Worm (Caenorhabditis elegans) whole organism, late embryonic: ENCODE data around the gene F16H6.3.

ENCODE experiments used
- ama-1 ChIP-seq: fragments of 150-350 bp; optimal IDR thresholded peaks from 2 replicates; lab custom pipeline; 2014
- dve-1 ChIP-seq: sonication (generic microtip); optimal IDR thresholded peaks from 2 replicates; lab custom pipeline; 2017; ENCODE audit warnings: antibody characterized with exemption, mild to moderate bottlenecking, missing genetic modification characterization, missing compliant biosample characterization
- fkh-10 ChIP-seq: fragments of 150-350 bp; optimal IDR thresholded peaks from 2 replicates; lab custom pipeline; 2014; ENCODE audit warnings: missing biosample characterization, missing genetic modification reagents, missing genetic modification characterization
- hlh-15 ChIP-seq: sonication (generic microtip); optimal IDR thresholded peaks from 2 replicates; lab custom pipeline; 2016; ENCODE audit warnings: missing genetic modification characterization, missing compliant biosample characterization
- nfya-1 ChIP-seq: sonication (generic microtip); optimal IDR thresholded peaks from 2 replicates; lab custom pipeline; 2017; ENCODE audit warnings: missing genetic modification characterization, mild to moderate bottlenecking, missing compliant biosample characterization, antibody characterized with exemption, moderate library complexity
- nhr-11 ChIP-seq: fragments of 150-350 bp; optimal IDR thresholded peaks from 2 replicates; lab custom pipeline; 2014; ENCODE audit warnings: missing biosample characterization, missing genetic modification characterization
- odd-2 ChIP-seq: sonication (generic microtip); optimal IDR thresholded peaks from 2 replicates; lab custom pipeline; 2017; ENCODE audit warnings: antibody characterized with exemption, mild to moderate bottlenecking, missing genetic modification characterization, missing compliant biosample characterization
- pha-4 ChIP-seq: fragments of 150-350 bp; optimal IDR thresholded peaks from 2 replicates; lab custom pipeline; 2018; ENCODE audit warnings: missing biosample characterization, missing genetic modification reagents, missing genetic modification characterization
- unc-42 ChIP-seq: sonication (generic microtip); optimal IDR thresholded peaks from 2 replicates; lab custom pipeline; 2016; ENCODE audit warnings: missing genotype, missing genetic modification characterization, missing compliant biosample characterization

DNA sequence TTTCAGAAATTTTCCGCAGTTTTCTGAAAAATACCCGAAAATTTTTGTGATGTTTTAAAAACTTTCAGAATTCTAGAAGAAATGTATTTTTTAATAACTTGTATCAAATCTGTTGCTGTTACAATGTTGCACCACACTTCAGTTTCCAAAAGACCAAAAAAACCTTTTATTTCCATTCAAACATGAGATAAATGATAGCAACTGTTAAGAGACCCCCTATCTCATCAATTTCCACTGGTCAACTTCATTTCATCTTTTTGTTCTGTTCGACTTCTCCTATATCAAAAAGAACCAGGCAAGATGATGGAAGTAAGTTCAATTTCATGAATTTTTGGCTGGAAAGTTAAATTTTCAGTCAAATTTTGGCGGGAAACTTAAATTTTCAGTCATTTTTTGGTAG lies 3.3 kb downstream of the F16H6.3 start, which contains the start of gene F16H6.4:
- no peak for TF ChIP-seq nfya-1 (tag; lab: Kevin White, UChicago)
- TF ChIP-seq pha-4 (tag; lab: Kevin White, UChicago): no peak
- no peak for TF ChIP-seq hlh-15 (tag; lab: Kevin White, UChicago)
- no peak for TF ChIP-seq unc-42 (tag; lab: Kevin White, UChicago)
- TF ChIP-seq odd-2 (tag; lab: Kevin White, UChicago): no peak
- no peak for TF ChIP-seq fkh-10 (GFP tag; lab: Kevin White, UChicago)
- TF ChIP-seq dve-1 (tag; lab: Kevin White, UChicago): no peak
- no peak for TF ChIP-seq ama-1
- TF ChIP-seq nhr-11: no peak
